Worm (Caenorhabditis elegans): Measurements from ENCODE around the gene rig-3.
A peak's percentile ranks its signal among the peaks of the same experiment; 100 is the strongest.
"Not testable (repeated sequence)": the region's sequence is repeated elsewhere in the genome, so short reads cannot be mapped to it uniquely, and the experiment has no call there.

Gene rig-3

DNA sequence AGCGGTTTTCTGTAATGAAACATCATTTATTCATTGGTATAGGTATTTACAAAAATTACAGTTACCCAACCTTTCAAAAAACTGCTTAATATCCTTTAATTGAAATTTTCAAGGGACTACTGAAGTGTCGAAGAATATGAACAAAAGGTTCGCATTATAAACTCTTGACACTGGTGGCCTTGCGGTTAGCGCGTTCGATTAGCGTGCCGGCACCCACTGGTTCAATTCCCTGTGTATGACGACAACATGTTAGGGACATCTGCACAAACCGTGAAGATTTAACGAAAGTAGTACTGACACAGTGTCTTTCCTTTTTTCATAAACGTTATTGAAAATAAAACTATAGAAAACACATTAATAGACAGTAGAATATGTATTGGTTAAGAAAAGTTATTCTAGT is 14.3 kb downstream of the rig-3 start (continued):
- TF ChIP-seq C17E4.6 (GFP tag; IDR thresholded peaks at IDR 0.05) = peak; percentile 74

ce11 chrX:6868669-6869068 is 15.3 kb downstream of the rig-3 start, which contains the start of gene C53B7.6:
Gene C53B7.6 (minus strand): TSS chrX:6868769.
- TF ChIP-seq ztf-28, B0336.3, madf-6 (GFP tag; IDR thresholded peaks at IDR 0.05): not testable (repeated sequence)

DNA sequence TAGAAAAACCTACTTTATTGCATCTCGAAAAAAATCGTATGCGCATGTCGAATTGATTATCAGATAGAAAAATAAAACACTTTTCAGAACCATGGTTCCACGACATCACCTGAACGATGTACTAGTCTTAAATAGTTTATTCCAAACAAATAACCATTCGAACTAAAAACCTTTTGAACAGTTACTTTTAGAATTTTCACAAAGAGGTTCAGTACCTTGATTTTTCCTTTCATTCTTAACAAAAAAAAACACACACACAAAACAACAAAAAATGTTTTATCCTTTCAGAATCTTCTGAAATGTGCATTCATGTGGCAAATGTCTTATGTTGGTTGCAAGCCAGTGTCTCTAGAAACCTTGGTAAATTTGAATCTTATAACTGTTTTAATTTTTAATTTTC is 21.3 kb downstream of the rig-3 start, which contains the start of gene F41C6.4:
Gene F41C6.4 (minus strand): TSS at position 101 of the 400 bp plus-strand sequence.
- TF ChIP-seq ztf-6 (GFP tag; IDR thresholded peaks at IDR 0.05) = no peak
- TF ChIP-seq cebp-2 (GFP tag; IDR thresholded peaks at IDR 0.05) = no peak
- no peak for TF ChIP-seq let-607 (tag; optimal IDR thresholded peaks at IDR 0.05)
- no peak for TF ChIP-seq snpc-1.3 (tag; optimal IDR thresholded peaks at IDR 0.05; ENCODE audit: insufficient read depth)
- no peak for TF ChIP-seq nfya-2 (GFP tag; IDR thresholded peaks at IDR 0.05)
- no peak for TF ChIP-seq T07F8.4 (tag; optimal IDR thresholded peaks at IDR 0.05)
- TF ChIP-seq ets-4 (GFP tag; optimal IDR thresholded peaks at IDR 0.05) = no peak
- TF ChIP-seq ztf-18 (tag; optimal IDR thresholded peaks at IDR 0.05) = no peak
- no peak for TF ChIP-seq gei-17 (GFP tag; optimal IDR thresholded peaks at IDR 0.05)

- TF ChIP-seq zfh-2 (GFP tag; conservative IDR thresholded peaks at IDR 0.05) (peak; percentile 63), egrh-3 (GFP tag; IDR thresholded peaks at IDR 0.05) (peak; percentile 24; the same call in 1 of the 2 replicates), Y79H2A.3 (GFP tag; conservative IDR thresholded peaks at IDR 0.05) (no peak), nfyb-1 (GFP tag; IDR thresholded peaks at IDR 0.05) (0 out of 2 replicates have a peak, but pooled peaks have one; percentile 31)
Observed at ce11 chrX:6875273-6875672, 21.9 kb downstream of the rig-3 start.

ce11 chrX:6877436-6877835 is 24.0 kb downstream of the rig-3 start, which contains the start of gene col-173:
Gene col-173 (minus strand): TSS chrX:6877536.
- no peak for TF ChIP-seq ama-1 (optimal IDR thresholded peaks at IDR 0.05)
- TF ChIP-seq ama-1 (GFP tag; optimal IDR thresholded peaks at IDR 0.05) = no peak
- no peak for TF ChIP-seq snpc-1.1 (tag; optimal IDR thresholded peaks at IDR 0.05; ENCODE audit: insufficient read depth)
- TF ChIP-seq efl-1 (GFP tag; optimal IDR thresholded peaks at IDR 0.05) = no peak
- no peak for TF ChIP-seq snpc-3.4 (tag; optimal IDR thresholded peaks at IDR 0.05)
- no peak for TF ChIP-seq madf-6 (GFP tag; IDR thresholded peaks at IDR 0.05)
- TF ChIP-seq let-526 (GFP tag; IDR thresholded peaks at IDR 0.05) = no peak
- no peak for TF ChIP-seq lag-1 (GFP tag; IDR thresholded peaks at IDR 0.05)
- no peak for TF ChIP-seq athp-1 (tag; optimal IDR thresholded peaks at IDR 0.05)
- no peak for TF ChIP-seq hmg-1.2 (GFP tag; IDR thresholded peaks at IDR 0.05)
- no peak for TF ChIP-seq T07F8.4 (tag; optimal IDR thresholded peaks at IDR 0.05)

- not testable (repeated sequence) for TF ChIP-seq lag-1 (GFP tag; IDR thresholded peaks at IDR 0.05); hmg-20 (GFP tag; IDR thresholded peaks at IDR 0.05); ceh-79 (tag; optimal IDR thresholded peaks at IDR 0.05)
Observed at ce11 chrX:6881795-6882194, 28.4 kb downstream of the rig-3 start, which contains the start of gene F41C6.6. Gene F41C6.6 (minus strand): TSS chrX:6881895.

ce11 chrX:6884439-6884838 is 31.0 kb downstream of the rig-3 start:
- TF ChIP-seq mes-4 (tag; optimal IDR thresholded peaks at IDR 0.05) (no peak), aptf-3 (GFP tag; IDR thresholded peaks at IDR 0.05) (no peak), Y53G8AR.9 (GFP tag; conservative IDR thresholded peaks at IDR 0.05) (no peak), ceh-79 (tag; optimal IDR thresholded peaks at IDR 0.05) (no peak), B0035.1 (tag; optimal IDR thresholded peaks at IDR 0.05) (no peak)

Data from whole organism, young adult.